Worm (Caenorhabditis elegans) whole organism, midembryonic: ENCODE data around the gene Y113G7B.12.

ENCODE experiments used
- cog-1 ChIP-seq: sonication (generic microtip); optimal IDR thresholded peaks from 2 replicates; lab custom pipeline; 2016; ENCODE audit warnings: missing genetic modification characterization, missing compliant biosample characterization
- klf-2 ChIP-seq: fragments of 200-800 bp; sonication (Bioruptor generic); conservative IDR thresholded peaks from 2 replicates; pipeline ENCODE4 v1.3.6; 2022; ENCODE audit warnings: missing genetic modification reagents, missing genetic modification characterization, missing compliant biosample characterization
- med-1 ChIP-seq: sonication (generic microtip); optimal IDR thresholded peaks from 2 replicates; lab custom pipeline; 2017; ENCODE audit warnings: missing genetic modification characterization, mild to moderate bottlenecking, missing compliant biosample characterization, antibody characterized with exemption, missing genetic modification reagents; ENCODE audit not compliant: insufficient read depth
- ref-1 ChIP-seq: fragments of 200-800 bp; sonication (Bioruptor generic); conservative IDR thresholded peaks from 2 replicates; pipeline ENCODE4 v1.3.6; 2022; ENCODE audit warnings: missing genetic modification reagents, missing genetic modification characterization, missing compliant biosample characterization
- ztf-29 ChIP-seq: fragments of 200-800 bp; sonication (Bioruptor generic); IDR thresholded peaks from 2 replicates; pipeline ENCODE4 v1.3.6; 2022; ENCODE audit warnings: missing genetic modification reagents, missing genetic modification characterization, missing compliant biosample characterization

DNA sequence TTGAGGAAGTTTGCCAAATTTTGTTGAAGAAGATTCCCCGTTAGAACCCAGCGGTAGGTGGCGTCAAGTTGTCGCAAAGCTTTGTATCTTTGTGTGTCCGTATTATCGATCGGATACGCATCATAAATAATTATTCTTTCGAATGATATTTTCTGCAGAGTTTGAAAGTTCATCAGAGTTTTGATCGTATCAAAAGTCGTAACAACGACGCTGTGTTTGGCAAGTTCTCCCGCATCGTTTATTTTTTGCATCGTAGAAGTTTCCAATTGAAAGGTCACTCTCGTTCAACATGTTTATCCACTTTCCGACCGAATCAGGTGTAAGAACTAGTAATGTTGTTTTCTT lies 49.4 kb downstream of the Y113G7B.12 start:
- TF ChIP-seq ztf-29 (GFP tag; lab: Robert Waterston, UW) (no peak), ref-1 (GFP tag; lab: Robert Waterston, UW) (no peak), klf-2 (GFP tag; lab: Robert Waterston, UW) (no peak), med-1 (GFP tag; lab: Kevin White, UChicago) (no peak), cog-1 (no peak)
